Worm (Caenorhabditis elegans) whole organism, midembryonic: Measurements from ENCODE around the gene T22E5.1.

ENCODE experiments used
- T22C8.4 ChIP-seq: fragments of 200-800 bp; sonication (Bioruptor generic); IDR thresholded peaks from 2 replicates; pipeline ENCODE4 v1.3.6; 2022; ENCODE audit warnings: missing genetic modification characterization, missing compliant biosample characterization
- cog-1 ChIP-seq: sonication (generic microtip); optimal IDR thresholded peaks from 2 replicates; lab custom pipeline; 2016; ENCODE audit warnings: missing genetic modification characterization, missing compliant biosample characterization
- flt-1 ChIP-seq: fragments of 200-800 bp; sonication (Bioruptor generic); IDR thresholded peaks from 2 replicates; pipeline ENCODE4 v1.3.6; 2022; ENCODE audit warnings: missing genetic modification characterization, missing compliant biosample characterization
- klf-2 ChIP-seq: fragments of 200-800 bp; sonication (Bioruptor generic); conservative IDR thresholded peaks from 2 replicates; pipeline ENCODE4 v1.3.6; 2022; ENCODE audit warnings: missing genetic modification reagents, missing genetic modification characterization, missing compliant biosample characterization
- med-1 ChIP-seq: sonication (generic microtip); optimal IDR thresholded peaks from 2 replicates; lab custom pipeline; 2017; ENCODE audit warnings: missing genetic modification characterization, mild to moderate bottlenecking, missing compliant biosample characterization, antibody characterized with exemption, missing genetic modification reagents; ENCODE audit not compliant: insufficient read depth
- ref-1 ChIP-seq: fragments of 200-800 bp; sonication (Bioruptor generic); conservative IDR thresholded peaks from 2 replicates; pipeline ENCODE4 v1.3.6; 2022; ENCODE audit warnings: missing genetic modification reagents, missing genetic modification characterization, missing compliant biosample characterization
- tab-1 ChIP-seq: fragments of 200-800 bp; sonication (Bioruptor generic); IDR thresholded peaks from 2 replicates; pipeline ENCODE4 v1.3.6; 2022; ENCODE audit warnings: missing genetic modification characterization, missing compliant biosample characterization
- ztf-23 ChIP-seq: fragments of 200-800 bp; sonication (Bioruptor generic); IDR thresholded peaks from 2 replicates; pipeline ENCODE4 v1.3.6; 2022; ENCODE audit warnings: missing genetic modification reagents, missing genetic modification characterization, missing compliant biosample characterization
- ztf-29 ChIP-seq: fragments of 200-800 bp; sonication (Bioruptor generic); IDR thresholded peaks from 2 replicates; pipeline ENCODE4 v1.3.6; 2022; ENCODE audit warnings: missing genetic modification reagents, missing genetic modification characterization, missing compliant biosample characterization

T22E5.1 gene

DNA sequence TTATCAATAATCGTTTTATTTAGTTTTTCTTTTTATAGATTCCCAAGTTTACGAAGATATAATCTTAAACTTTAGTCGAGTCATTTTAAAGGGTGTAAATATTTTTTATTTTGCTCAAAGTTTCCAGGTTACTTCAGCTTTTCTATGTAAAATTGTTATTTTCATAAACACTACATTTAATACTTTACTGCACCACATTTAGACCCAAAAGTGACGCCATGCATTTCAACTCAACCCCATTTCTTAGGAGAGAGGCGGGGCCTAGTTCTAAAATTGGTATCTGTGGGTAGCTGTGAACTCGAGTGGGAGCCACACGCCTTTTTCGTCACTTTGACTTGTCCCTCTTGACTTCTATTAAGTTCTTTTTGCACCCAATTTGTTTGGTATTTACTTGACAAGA, at the start of gene T22E5.1:
T22E5.1 (plus strand) TSS at position 301 of the 400 bp plus-strand sequence.
- no peak for TF ChIP-seq T22C8.4
- no peak for TF ChIP-seq ztf-23 (GFP tag; lab: Robert Waterston, UW)
- TF ChIP-seq tab-1, result no peak
- no peak for TF ChIP-seq flt-1 (GFP tag; lab: Robert Waterston, UW)
- no peak for TF ChIP-seq ztf-29 (GFP tag; lab: Robert Waterston, UW)
- no peak for TF ChIP-seq ref-1
- TF ChIP-seq cog-1 (tag; lab: Kevin White, UChicago), result no peak
- no peak for TF ChIP-seq med-1 (GFP tag; lab: Kevin White, UChicago)
- TF ChIP-seq klf-2 (GFP tag; lab: Robert Waterston, UW), result no peak

DNA sequence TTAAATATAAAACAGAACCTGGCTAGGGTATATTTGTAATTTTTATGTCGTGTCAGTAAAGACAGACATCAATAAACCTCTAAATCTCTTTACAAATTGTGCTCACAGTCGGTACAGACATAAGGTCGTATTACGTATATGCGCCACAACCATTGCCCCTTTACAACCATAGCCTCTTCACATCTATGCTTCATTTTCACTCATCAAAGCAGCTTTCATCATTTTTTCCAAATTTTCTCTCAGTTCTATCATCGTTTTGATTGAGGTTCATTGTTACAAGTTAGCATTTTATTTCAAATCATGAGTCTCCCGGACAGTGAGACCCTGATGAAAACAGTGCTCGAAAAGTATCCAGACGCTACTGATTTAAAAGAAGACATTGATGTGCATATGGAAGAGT, 48.5 kb upstream of the T22E5.1 start, which contains the start of gene C03B1.4:
C03B1.4 (plus strand) TSS at position 301 of the 400 bp plus-strand sequence.
- no peak for TF ChIP-seq cog-1 (tag; lab: Kevin White, UChicago)
- no peak for TF ChIP-seq med-1 (GFP tag; lab: Kevin White, UChicago)
- TF ChIP-seq T22C8.4, result no peak
- no peak for TF ChIP-seq tab-1
- no peak for TF ChIP-seq ztf-29 (GFP tag; lab: Robert Waterston, UW)
- no peak for TF ChIP-seq flt-1 (GFP tag; lab: Robert Waterston, UW)
- no peak for TF ChIP-seq ztf-23 (GFP tag; lab: Robert Waterston, UW)
- no peak for TF ChIP-seq klf-2 (GFP tag; lab: Robert Waterston, UW)
- no peak for TF ChIP-seq ref-1

DNA sequence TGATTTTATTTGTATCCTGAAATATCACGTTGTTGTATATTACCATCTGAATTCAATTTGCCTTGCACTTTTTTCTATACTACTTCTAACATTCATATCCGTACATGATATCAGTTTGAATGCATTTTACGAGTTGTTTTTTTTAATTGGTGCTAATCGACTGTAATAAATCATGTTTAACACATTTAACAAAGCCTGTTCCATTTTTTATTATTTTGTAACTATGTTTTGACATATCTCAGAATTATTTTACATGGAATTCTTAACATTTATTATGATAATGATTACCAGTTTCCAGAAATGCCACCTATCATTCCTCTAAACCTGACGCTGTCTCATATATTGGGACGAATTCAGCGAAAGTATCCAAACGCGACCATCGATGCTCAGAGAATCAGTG, 47.0 kb upstream of the T22E5.1 start, which contains the start of gene C03B1.3:
C03B1.3 (plus strand) TSS at position 301 of the 400 bp plus-strand sequence.
- TF ChIP-seq T22C8.4, result no peak
- TF ChIP-seq tab-1, result no peak
- TF ChIP-seq med-1 (GFP tag; lab: Kevin White, UChicago), result no peak
- no peak for TF ChIP-seq flt-1 (GFP tag; lab: Robert Waterston, UW)
- TF ChIP-seq klf-2 (GFP tag; lab: Robert Waterston, UW), result no peak
- TF ChIP-seq ztf-23 (GFP tag; lab: Robert Waterston, UW), result no peak
- TF ChIP-seq ref-1, result no peak
- no peak for TF ChIP-seq cog-1 (tag; lab: Kevin White, UChicago)
- no peak for TF ChIP-seq ztf-29 (GFP tag; lab: Robert Waterston, UW)

DNA sequence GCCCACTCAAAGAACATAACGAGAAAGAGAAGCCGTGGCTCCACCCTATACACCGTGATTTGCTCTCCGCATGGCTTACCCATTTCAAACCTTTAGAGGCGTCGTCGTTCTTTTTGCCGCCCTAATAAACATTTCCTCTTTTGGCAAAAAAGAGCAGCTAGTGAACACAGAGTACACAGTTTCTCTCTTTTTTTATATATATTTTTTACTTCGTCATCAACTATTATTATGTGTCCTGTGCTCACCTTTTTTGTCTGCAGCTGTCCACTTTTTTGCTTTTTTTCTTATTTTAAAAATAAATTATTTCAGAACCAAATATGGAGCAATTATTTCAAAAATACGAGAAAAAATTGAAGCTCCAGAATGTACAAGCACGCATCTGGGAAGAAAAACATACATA, 43.0 kb upstream of the T22E5.1 start, which contains the start of gene C03B1.2:
C03B1.2 (plus strand) TSS at position 301 of the 400 bp plus-strand sequence.
- TF ChIP-seq klf-2 (GFP tag; lab: Robert Waterston, UW) (no peak), cog-1 (tag; lab: Kevin White, UChicago) (no peak), med-1 (GFP tag; lab: Kevin White, UChicago) (no peak), flt-1 (GFP tag; lab: Robert Waterston, UW) (no peak), ref-1 (no peak)

DNA sequence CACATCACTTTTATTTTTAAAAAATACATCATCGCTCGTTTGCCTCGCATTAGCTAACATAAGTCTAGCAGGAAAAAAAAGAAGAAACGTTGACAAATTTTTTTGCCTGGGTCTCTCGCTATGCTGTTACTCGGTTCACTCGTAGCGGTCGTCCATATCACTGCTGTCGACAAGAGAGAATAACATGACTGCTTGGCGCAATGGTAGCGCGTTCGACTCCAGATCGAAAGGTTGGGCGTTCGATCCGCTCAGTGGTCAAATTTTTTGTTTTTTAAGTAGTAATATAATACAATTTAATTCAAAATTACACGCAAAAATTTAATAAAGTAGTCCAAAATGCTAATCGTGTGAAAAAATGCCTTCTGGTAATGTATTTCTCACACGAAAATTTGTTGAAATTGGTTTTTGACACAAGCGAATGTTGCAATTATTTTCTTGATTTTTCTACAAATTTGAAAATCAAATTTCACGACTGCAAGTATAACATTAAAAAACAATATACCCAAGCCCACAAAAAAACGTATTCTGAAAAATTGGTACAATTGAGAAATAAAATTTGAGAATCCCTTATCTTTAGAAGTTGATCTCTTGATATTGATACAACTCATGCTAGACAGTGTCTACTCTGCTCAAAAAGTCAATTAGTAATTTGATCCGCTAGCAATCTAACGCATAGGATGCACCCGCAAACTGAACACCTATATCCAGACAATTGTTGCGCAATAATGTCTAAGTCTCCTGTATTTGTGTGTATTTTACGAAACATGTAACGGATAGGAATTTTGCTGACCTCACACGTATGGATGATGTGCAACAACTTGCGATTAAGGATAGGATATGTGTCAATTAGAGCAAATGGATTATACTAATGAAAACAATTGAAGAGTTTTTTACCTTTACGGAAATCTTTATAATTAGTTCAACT, 41.2 kb upstream of the T22E5.1 start:
- TF ChIP-seq flt-1 (GFP tag; lab: Robert Waterston, UW), result peak; percentile 94
- peak; percentile 87 for TF ChIP-seq tab-1
- TF ChIP-seq cog-1 (tag; lab: Kevin White, UChicago), result peak; percentile 57
- peak; percentile 78 for TF ChIP-seq ref-1
- peak; percentile 87 for TF ChIP-seq ztf-23 (GFP tag; lab: Robert Waterston, UW)
- peak; percentile 75 for TF ChIP-seq T22C8.4
- TF ChIP-seq ztf-29 (GFP tag; lab: Robert Waterston, UW), result peak; percentile 85
- peak; percentile 38 for TF ChIP-seq med-1 (GFP tag; lab: Kevin White, UChicago)
- TF ChIP-seq klf-2 (GFP tag; lab: Robert Waterston, UW), result peak; percentile 86

DNA sequence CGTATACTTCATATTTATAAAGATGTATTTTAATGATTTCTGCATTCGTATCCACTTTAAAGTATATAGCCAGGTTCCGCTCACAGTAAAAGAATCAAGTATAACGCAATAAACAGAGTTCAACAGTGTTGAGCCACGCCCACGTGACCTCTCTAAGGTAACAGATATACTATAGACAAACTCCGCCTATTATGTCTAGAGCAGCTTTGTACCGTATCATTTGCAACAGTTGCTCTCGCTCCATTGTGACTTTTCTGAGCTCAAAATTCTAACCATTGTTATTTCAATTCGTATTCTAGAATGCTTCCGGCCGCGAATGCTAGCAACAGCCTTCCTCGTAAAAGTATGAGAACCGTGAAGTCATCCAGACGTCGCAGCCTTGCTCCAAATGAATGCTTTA, 39.3 kb upstream of the T22E5.1 start, which contains the start of gene C03B1.17:
C03B1.17 (plus strand) TSS at position 301 of the 400 bp plus-strand sequence.
- TF ChIP-seq flt-1 (GFP tag; lab: Robert Waterston, UW) (no peak), tab-1 (no peak), T22C8.4 (no peak), ref-1 (no peak), med-1 (GFP tag; lab: Kevin White, UChicago) (no peak), cog-1 (tag; lab: Kevin White, UChicago) (no peak), klf-2 (GFP tag; lab: Robert Waterston, UW) (no peak), ztf-23 (GFP tag; lab: Robert Waterston, UW) (no peak), ztf-29 (GFP tag; lab: Robert Waterston, UW) (no peak)

DNA sequence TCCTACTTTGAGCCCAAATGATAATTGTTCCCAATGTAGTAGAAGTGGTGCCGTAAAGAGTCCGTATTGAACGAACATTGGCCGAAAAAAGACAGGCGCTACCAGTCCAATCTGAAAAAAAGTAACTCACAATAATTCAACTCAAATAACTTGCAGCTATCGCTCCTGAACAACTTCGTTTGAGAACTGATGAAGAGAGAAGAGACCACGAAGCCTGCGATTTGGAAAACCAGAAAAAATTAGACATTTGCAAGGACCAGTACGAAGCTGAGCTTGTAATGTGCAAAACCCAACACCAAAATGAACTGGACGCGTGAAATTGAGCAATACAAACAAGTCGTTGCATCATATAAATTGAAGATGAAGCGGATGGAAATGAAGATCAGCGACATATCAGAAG, 38.2 kb upstream of the T22E5.1 start, which contains the start of gene C03B1.1:
C03B1.1 (plus strand) TSS at position 301 of the 400 bp plus-strand sequence.
- TF ChIP-seq ref-1, result no peak

DNA sequence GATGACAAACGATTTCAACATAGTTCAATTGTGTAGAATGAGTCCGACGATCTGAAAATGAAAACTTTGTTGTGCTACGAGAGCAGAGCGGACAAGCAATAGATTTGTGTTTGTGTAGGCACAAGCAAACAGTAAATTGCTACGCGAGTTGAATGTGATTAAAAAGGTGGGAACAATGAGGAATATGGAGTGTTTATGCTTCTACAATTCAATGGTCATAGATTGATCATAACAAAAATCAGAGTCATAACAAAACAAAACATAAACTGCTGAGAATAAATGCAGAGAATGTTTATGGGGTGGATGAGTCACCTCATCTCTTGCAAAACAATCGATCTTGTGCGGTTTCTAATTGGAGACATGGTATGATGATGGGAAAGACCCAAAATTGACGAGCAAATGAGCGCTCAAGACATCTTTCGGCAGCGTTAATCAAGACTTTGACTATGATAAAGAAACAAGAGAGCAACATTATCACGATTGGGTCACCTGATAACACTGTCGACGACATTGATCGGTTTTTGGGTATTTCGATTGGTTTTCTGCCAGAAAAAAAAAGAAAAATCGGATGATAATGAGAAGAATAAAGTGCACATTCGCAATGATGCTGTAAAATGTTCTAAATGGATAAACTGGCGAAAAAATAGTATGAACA, 34.9 kb upstream of the T22E5.1 start, which contains the start of gene lmp-1:
lmp-1 (minus strand) TSS at position 51 of the 655 bp plus-strand sequence.
- no peak for TF ChIP-seq ztf-29 (GFP tag; lab: Robert Waterston, UW)
- TF ChIP-seq flt-1 (GFP tag; lab: Robert Waterston, UW), result no peak
- TF ChIP-seq tab-1, result no peak
- TF ChIP-seq ztf-23 (GFP tag; lab: Robert Waterston, UW), result no peak
- no peak for TF ChIP-seq ref-1
- TF ChIP-seq cog-1 (tag; lab: Kevin White, UChicago), result no peak
- no peak for TF ChIP-seq klf-2 (GFP tag; lab: Robert Waterston, UW)
- no peak for TF ChIP-seq med-1 (GFP tag; lab: Kevin White, UChicago)

DNA sequence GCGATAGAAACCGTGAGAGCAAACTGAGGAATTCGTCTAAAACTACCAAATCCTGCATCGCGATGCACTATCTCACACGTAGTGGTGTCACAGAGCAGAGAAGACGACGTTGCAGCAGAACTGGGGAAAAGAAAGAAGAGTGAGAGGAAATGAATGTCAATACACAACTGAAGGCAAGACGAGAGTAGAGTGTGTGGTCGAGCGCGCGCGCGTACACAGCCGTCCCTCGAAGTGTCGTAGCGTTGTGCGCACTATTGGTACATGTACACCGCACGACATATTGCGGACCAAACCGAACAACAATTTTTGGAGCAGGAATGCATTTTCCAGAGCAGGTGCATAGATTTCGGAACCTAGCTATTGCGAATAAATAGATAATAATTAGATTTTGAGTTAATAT, 34.3 kb upstream of the T22E5.1 start:
- TF ChIP-seq med-1 (GFP tag; lab: Kevin White, UChicago) (no peak), klf-2 (GFP tag; lab: Robert Waterston, UW) (no peak), tab-1 (peak; percentile 37; the same call in 1 of the 2 replicates), ztf-23 (GFP tag; lab: Robert Waterston, UW) (0 out of 2 replicates have a peak, but pooled peaks have one; percentile 27), ztf-29 (GFP tag; lab: Robert Waterston, UW) (no peak), cog-1 (tag; lab: Kevin White, UChicago) (peak; percentile 67), ref-1 (no peak), flt-1 (GFP tag; lab: Robert Waterston, UW) (peak; percentile 75), T22C8.4 (no peak)
